Fruit fly (Drosophila melanogaster): ENCODE results near the gene CG13010.

DNA sequence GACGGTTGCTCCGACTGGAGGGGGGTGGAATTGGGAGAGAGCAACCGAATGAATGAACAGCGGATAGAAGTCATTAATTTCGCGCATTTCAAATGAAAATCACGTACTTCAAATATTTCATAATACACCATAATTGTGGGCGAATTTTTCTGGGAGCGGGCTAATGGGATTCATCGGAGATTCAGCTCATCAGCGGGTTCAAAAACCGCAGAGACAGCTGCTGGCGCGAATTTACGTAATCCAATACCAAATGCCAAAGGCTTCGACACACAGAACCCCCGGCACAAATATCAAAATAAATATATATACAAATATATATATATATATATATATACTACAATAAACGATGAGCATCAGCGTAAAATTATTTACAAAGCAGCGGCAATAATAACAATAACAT is 37.9 kb upstream of the CG13010 start:
- no peak for TF ChIP-seq usp (GFP tag; optimal IDR thresholded peaks at IDR 0.05)
- no peak for TF ChIP-seq Dll (optimal IDR thresholded peaks at IDR 0.05)
- TF ChIP-seq psq (optimal IDR thresholded peaks at IDR 0.05): no peak
